Fruit fly (Drosophila melanogaster): Measurements from ENCODE around the gene CG10013.

The CG10013 gene

dm6 chr3R:12350497-12350896 is 27.2 kb downstream of the CG10013 start, which contains the start of gene CG10038 (continued):
- peak; percentile 84 for TF ChIP-seq ssp (GFP tag; IDR thresholded peaks at IDR 0.05)
- TF ChIP-seq Ada2b (GFP tag; IDR thresholded peaks at IDR 0.05), result no peak
- peak; percentile 6 for TF ChIP-seq Dip3 (GFP tag; optimal IDR thresholded peaks at IDR 0.05)
- TF ChIP-seq CG6854 (GFP tag; optimal IDR thresholded peaks at IDR 0.05), result no peak
- TF ChIP-seq CG17802 (tag; optimal IDR thresholded peaks at IDR 0.05), result no peak
- peak; percentile 68 for TF ChIP-seq CG6272 (GFP tag; IDR thresholded peaks at IDR 0.05)
- TF ChIP-seq Mrtf (GFP tag; IDR thresholded peaks at IDR 0.05), result 0 out of 3 replicates have a peak, but pooled peaks have one; percentile 28
- no peak for TF ChIP-seq ATbp (GFP tag; optimal IDR thresholded peaks at IDR 0.05)
- TF ChIP-seq Hey (tag; optimal IDR thresholded peaks at IDR 0.05), result no peak
- TF ChIP-seq CG7745 (tag; optimal IDR thresholded peaks at IDR 0.05), result no peak
- TF ChIP-seq Lpt (GFP tag; optimal IDR thresholded peaks at IDR 0.05), result no peak
- no peak for TF ChIP-seq pum (GFP tag; optimal IDR thresholded peaks at IDR 0.05)
- no peak for TF ChIP-seq CG10543 (GFP tag; optimal IDR thresholded peaks at IDR 0.05)
- peak; percentile 93 for TF ChIP-seq Scr (GFP tag; IDR thresholded peaks at IDR 0.05; ENCODE audit: partially characterized antibody)
- TF ChIP-seq CG7357 (GFP tag; IDR thresholded peaks at IDR 0.05), result peak; percentile 81
- TF ChIP-seq kni (GFP tag; optimal IDR thresholded peaks at IDR 0.05), result no peak
- TF ChIP-seq C15 (GFP tag; IDR thresholded peaks at IDR 0.05), result no peak
- TF ChIP-seq CG3726 (GFP tag; IDR thresholded peaks at IDR 0.05), result no peak
- peak; percentile 18 for TF ChIP-seq Max (GFP tag; optimal IDR thresholded peaks at IDR 0.05)
- no peak for TF ChIP-seq D19B (GFP tag; optimal IDR thresholded peaks at IDR 0.05)
- peak; percentile 47 for TF ChIP-seq CG7928 (GFP tag; optimal IDR thresholded peaks at IDR 0.05)
- TF ChIP-seq CG4404 (GFP tag; IDR thresholded peaks at IDR 0.05), result no peak
- no peak for TF ChIP-seq da (GFP tag; optimal IDR thresholded peaks at IDR 0.05)
- no peak for TF ChIP-seq jing (GFP tag; optimal IDR thresholded peaks at IDR 0.05)
- no peak for TF ChIP-seq Hmx (GFP tag; optimal IDR thresholded peaks at IDR 0.05)
- no peak for TF ChIP-seq Ravus (GFP tag; IDR thresholded peaks at IDR 0.05)
- TF ChIP-seq GATAe (GFP tag; conservative IDR thresholded peaks at IDR 0.05), result no peak
- peak; percentile 59 for TF ChIP-seq lilli (GFP tag; optimal IDR thresholded peaks at IDR 0.05)
- peak; percentile 31 for TF ChIP-seq pho (GFP tag; optimal IDR thresholded peaks at IDR 0.05)
- no peak for TF ChIP-seq salm (tag; optimal IDR thresholded peaks at IDR 0.05)
- TF ChIP-seq Gug (GFP tag; IDR thresholded peaks at IDR 0.05), result peak; percentile 62; the same call in 2 of the 4 replicates
- TF ChIP-seq NC2α (GFP tag; optimal IDR thresholded peaks at IDR 0.05), result no peak
- no peak for TF ChIP-seq so (GFP tag; IDR thresholded peaks at IDR 0.05)
- TF ChIP-seq amos (GFP tag; IDR thresholded peaks at IDR 0.05; ENCODE audit: partially characterized antibody), result peak; percentile 97
- TF ChIP-seq CG8478 (optimal IDR thresholded peaks at IDR 0.05), result no peak
- no peak for TF ChIP-seq Trl (optimal IDR thresholded peaks at IDR 0.05)
- peak; percentile 0 for TF ChIP-seq Trl (GFP tag; optimal IDR thresholded peaks at IDR 0.05)
- TF ChIP-seq CG2116 (GFP tag; optimal IDR thresholded peaks at IDR 0.05), result peak; percentile 96
- peak; percentile 29 for TF ChIP-seq Antp (GFP tag; optimal IDR thresholded peaks at IDR 0.05)
- no peak for TF ChIP-seq nau (GFP tag; optimal IDR thresholded peaks at IDR 0.05)
- TF ChIP-seq phol (tag; optimal IDR thresholded peaks at IDR 0.05), result peak; percentile 53
- no peak for TF ChIP-seq CG17568 (GFP tag; optimal IDR thresholded peaks at IDR 0.05)
- no peak for TF ChIP-seq CG8944 (GFP tag; optimal IDR thresholded peaks at IDR 0.05)
- no peak for TF ChIP-seq CG7372 (GFP tag; IDR thresholded peaks at IDR 0.05)
- TF ChIP-seq pan (optimal IDR thresholded peaks at IDR 0.05), result no peak
- TF ChIP-seq pan (GFP tag; optimal IDR thresholded peaks at IDR 0.05 in 1 of 2, IDR thresholded peaks at IDR 0.05 in 1 of 2), result no peak
- TF ChIP-seq cg (GFP tag; optimal IDR thresholded peaks at IDR 0.05), result no peak
- TF ChIP-seq CG34422 (GFP tag; IDR thresholded peaks at IDR 0.05), result peak; percentile 60; the same call in 2 of the 3 replicates
- TF ChIP-seq CG17612 (GFP tag; IDR thresholded peaks at IDR 0.05), result no peak
- TF ChIP-seq Jarid2 (GFP tag; optimal IDR thresholded peaks at IDR 0.05), result peak; percentile 14
- TF ChIP-seq mam (GFP tag; optimal IDR thresholded peaks at IDR 0.05), result peak; percentile 45
- peak; percentile 84 for TF ChIP-seq Rfx (GFP tag; IDR thresholded peaks at IDR 0.05)
- no peak for TF ChIP-seq bab2 (GFP tag; optimal IDR thresholded peaks at IDR 0.05)
